Worm (Caenorhabditis elegans): ENCODE results near the gene Y38E10A.34.

Y38E10A.34 gene

DNA sequence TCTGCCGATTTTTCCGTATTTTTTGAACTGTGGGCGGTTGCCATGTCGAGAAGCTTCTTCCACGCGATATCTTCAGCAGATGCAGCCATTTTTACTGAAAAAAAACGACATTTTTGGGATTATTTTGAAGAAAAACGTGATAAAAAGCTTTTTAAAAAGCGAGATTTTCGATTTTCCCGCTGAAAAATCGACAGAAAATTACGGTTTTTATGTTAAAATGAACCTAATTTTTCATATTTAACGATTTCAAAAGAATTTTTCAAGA is 46.7 kb downstream of the Y38E10A.34 start, which contains the start of gene Y38E10A.22:
TSS of gene Y38E10A.22 (minus strand) at position 101 of the 265 bp plus-strand sequence.
- TF ChIP-seq tab-1 (GFP tag; IDR thresholded peaks at IDR 0.05) (no peak), ztf-23 (GFP tag; IDR thresholded peaks at IDR 0.05) (no peak), med-1 (GFP tag; optimal IDR thresholded peaks at IDR 0.05; ENCODE audit: insufficient read depth) (no peak), klf-2 (GFP tag; conservative IDR thresholded peaks at IDR 0.05) (no peak), ref-1 (GFP tag; conservative IDR thresholded peaks at IDR 0.05) (no peak), flt-1 (GFP tag; IDR thresholded peaks at IDR 0.05) (no peak), T22C8.4 (GFP tag; IDR thresholded peaks at IDR 0.05) (no peak), cog-1 (tag; optimal IDR thresholded peaks at IDR 0.05) (no peak), ztf-29 (GFP tag; IDR thresholded peaks at IDR 0.05) (no peak)

DNA sequence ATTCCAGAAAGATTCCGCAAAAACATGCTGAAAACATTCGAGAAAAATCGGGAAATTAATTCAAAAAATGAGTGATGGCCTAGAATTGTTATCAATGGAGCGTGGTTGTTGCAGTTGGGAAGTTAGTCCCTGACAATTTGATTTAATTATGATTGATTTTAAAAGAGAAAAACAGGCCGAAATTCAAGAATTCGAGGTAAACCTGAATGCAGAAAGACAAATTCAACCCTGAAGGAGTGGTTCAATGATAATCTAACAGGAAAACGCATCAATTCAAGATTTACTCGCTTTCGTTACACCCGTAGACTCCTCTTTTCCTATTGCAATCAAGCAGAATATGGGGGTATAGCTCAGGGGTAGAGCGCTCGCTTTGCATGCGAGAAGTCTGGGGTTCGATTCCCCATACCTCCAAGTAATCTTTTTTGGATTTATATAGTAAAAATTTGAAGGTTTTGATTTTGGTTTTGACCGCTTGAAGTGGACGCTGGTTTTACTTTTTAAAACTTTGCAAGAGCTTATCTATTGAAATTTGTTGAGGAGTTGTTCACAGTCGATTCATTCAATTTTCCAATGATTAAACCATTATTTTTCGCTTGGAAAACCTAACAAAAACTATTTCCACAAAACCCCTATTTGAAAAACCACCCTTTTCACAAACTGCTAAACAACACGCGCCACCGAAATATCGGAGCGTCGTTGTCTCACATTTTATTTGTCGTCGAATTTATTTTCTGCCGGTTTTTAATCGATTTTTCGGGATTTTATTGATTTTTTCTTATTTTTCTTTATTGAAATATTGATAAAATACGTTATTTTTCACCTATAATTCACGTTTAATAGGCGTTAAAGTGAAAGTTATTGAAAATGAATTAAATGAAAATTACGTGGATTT is 47.2 kb downstream of the Y38E10A.34 start:
- TF ChIP-seq T22C8.4 (GFP tag; IDR thresholded peaks at IDR 0.05): peak; percentile 56; the same call in 1 of the 2 replicates
- peak; percentile 14 for TF ChIP-seq cog-1 (tag; optimal IDR thresholded peaks at IDR 0.05)
- peak; percentile 74 for TF ChIP-seq tab-1 (GFP tag; IDR thresholded peaks at IDR 0.05)
- peak; percentile 82 for TF ChIP-seq flt-1 (GFP tag; IDR thresholded peaks at IDR 0.05)
- TF ChIP-seq klf-2 (GFP tag; conservative IDR thresholded peaks at IDR 0.05): 0 out of 2 replicates have a peak, but pooled peaks have one; percentile 55
- no peak for TF ChIP-seq ref-1 (GFP tag; conservative IDR thresholded peaks at IDR 0.05)
- TF ChIP-seq ztf-23 (GFP tag; IDR thresholded peaks at IDR 0.05): 0 out of 2 replicates have a peak, but pooled peaks have one; percentile 60
- TF ChIP-seq ztf-29 (GFP tag; IDR thresholded peaks at IDR 0.05): no peak; the same call in 1 of the 2 replicates
- TF ChIP-seq med-1 (GFP tag; optimal IDR thresholded peaks at IDR 0.05; ENCODE audit: insufficient read depth): no peak

DNA sequence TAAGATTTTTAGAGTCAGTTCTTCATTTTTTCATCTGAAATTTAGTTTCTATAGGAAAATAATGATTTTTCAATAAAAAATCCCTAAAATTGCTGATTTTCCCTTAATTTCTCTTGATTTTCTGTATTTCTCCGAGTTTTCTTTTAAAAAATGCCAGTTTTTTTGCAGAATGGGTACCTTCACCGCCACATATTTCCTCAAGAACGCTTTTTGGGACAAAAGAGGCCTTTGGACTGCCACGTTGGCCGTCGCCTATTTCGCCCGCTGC is 47.8 kb downstream of the Y38E10A.34 start, which contains the start of gene Y38E10A.24:
TSS of gene Y38E10A.24 (plus strand) at position 169 of the 268 bp plus-strand sequence.
- TF ChIP-seq ztf-23 (GFP tag; IDR thresholded peaks at IDR 0.05) (no peak), tab-1 (GFP tag; IDR thresholded peaks at IDR 0.05) (no peak), cog-1 (tag; optimal IDR thresholded peaks at IDR 0.05) (no peak), T22C8.4 (GFP tag; IDR thresholded peaks at IDR 0.05) (no peak), flt-1 (GFP tag; IDR thresholded peaks at IDR 0.05) (no peak), ref-1 (GFP tag; conservative IDR thresholded peaks at IDR 0.05) (no peak), ztf-29 (GFP tag; IDR thresholded peaks at IDR 0.05) (no peak), klf-2 (GFP tag; conservative IDR thresholded peaks at IDR 0.05) (no peak), med-1 (GFP tag; optimal IDR thresholded peaks at IDR 0.05; ENCODE audit: insufficient read depth) (no peak)

DNA sequence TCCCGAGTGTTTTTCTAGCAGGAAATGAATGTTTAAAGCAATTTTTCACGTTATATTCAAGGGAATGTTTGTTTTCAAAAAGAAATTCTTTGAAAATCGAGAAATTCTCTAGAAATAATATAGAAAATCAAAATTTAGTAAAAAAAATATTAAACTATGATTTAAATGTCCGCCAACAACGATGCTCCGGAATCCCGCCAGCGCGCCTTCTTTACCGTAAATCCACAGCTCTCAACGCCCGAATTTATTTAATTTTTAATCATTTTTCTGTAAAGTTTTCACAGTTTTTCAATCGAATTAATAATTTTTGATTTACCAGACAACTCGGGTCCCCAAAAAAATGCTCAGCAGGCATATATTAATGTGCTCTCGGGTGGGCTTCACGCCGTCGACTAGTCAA is 48.6 kb downstream of the Y38E10A.34 start, which contains the start of the genes Y38E10A.33 and cox-10:
TSS of gene Y38E10A.33 (minus strand) at position 12 of the 400 bp plus-strand sequence.
TSS of gene cox-10 (plus strand) at position 320 of the 400 bp plus-strand sequence.
- no peak for TF ChIP-seq T22C8.4 (GFP tag; IDR thresholded peaks at IDR 0.05)
- 0 out of 2 replicates have a peak, but pooled peaks have one; percentile 57 for TF ChIP-seq flt-1 (GFP tag; IDR thresholded peaks at IDR 0.05)
